Fruit fly (Drosophila melanogaster): ENCODE measurements around the gene CG6333.

The CG6333 gene

DNA sequence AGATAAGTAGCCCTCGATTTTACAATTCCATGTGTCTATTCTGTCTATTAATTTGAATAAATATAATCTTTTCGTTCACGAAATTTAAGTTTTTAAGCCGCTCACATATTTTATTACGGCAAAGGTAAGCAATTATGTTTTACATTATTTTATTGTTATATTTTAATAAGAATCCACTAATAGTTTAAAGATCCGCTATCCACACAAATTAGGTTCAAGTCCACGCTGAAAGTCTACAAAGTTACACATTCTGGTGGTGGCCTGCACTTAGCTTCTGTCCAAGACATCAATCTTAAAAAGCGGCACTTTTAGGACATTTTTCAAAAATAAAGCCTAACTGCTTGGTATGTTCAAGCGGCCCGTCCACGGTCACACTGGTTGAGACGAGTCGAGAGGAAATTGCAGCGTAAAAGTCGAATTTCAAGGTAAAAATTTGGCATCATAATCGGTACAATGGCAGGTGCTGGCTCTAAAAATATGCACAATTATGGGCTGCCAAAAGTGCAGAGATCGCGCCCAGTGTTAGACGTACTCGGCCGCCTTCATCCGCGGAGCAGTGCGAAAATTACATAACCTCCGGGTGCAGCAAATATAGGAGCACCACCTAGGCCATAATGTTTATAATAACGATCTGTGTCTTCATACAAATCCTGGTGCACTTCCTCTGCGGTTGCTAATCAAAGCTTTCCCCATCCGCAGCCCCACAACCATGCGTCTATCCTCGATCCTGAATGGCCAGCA lies 11.1 kb downstream of the CG6333 start, which contains the start of the genes UQCR-Q and CG46525:
TSS of gene UQCR-Q (plus strand) at position 51 of the 741 bp plus-strand sequence.
TSS of gene CG46525 (plus strand) at position 510 of the 741 bp plus-strand sequence.
- no peak for TF ChIP-seq jim (GFP tag; optimal IDR thresholded peaks at IDR 0.05)
- TF ChIP-seq Rel (GFP tag; optimal IDR thresholded peaks at IDR 0.05): no peak
- peak; percentile 27 for TF ChIP-seq Rel (tag; optimal IDR thresholded peaks at IDR 0.05)
- TF ChIP-seq h (GFP tag; optimal IDR thresholded peaks at IDR 0.05): peak; percentile 12
- TF ChIP-seq Hnf4 (GFP tag; optimal IDR thresholded peaks at IDR 0.05): no peak
- peak; percentile 50 for TF ChIP-seq Myc (optimal IDR thresholded peaks at IDR 0.05)
- no peak for TF ChIP-seq Sp1 (GFP tag; optimal IDR thresholded peaks at IDR 0.05)
- peak; percentile 4 for TF ChIP-seq Dif (GFP tag; optimal IDR thresholded peaks at IDR 0.05; ENCODE audit: partially characterized antibody)
- TF ChIP-seq brk (GFP tag; optimal IDR thresholded peaks at IDR 0.05): peak; percentile 13

DNA sequence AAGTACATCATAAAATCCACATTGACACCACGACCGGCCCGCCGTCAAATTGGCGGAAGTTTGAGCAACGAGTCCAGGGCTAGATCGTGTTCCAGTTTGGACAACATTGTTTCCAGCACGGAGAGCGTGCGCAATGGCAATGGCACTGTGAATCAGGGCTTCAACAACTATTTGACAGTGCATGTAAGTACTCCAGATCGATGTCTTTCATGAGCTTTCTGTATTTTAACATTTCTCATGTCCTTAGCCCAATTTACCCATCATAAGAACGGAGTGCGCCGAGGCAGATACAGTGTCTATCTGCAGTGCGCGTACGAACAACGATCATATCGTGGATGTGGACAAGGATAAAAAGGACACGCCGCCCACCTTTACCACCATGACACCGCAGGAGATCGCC lies 12.1 kb downstream of the CG6333 start:
- TF ChIP-seq Sp1 (GFP tag; optimal IDR thresholded peaks at IDR 0.05) (no peak), HLH106 (tag; optimal IDR thresholded peaks at IDR 0.05) (no peak), pan (optimal IDR thresholded peaks at IDR 0.05) (no peak), br (GFP tag; optimal IDR thresholded peaks at IDR 0.05) (no peak), woc (GFP tag; optimal IDR thresholded peaks at IDR 0.05) (no peak), jim (GFP tag; optimal IDR thresholded peaks at IDR 0.05) (no peak)

DNA sequence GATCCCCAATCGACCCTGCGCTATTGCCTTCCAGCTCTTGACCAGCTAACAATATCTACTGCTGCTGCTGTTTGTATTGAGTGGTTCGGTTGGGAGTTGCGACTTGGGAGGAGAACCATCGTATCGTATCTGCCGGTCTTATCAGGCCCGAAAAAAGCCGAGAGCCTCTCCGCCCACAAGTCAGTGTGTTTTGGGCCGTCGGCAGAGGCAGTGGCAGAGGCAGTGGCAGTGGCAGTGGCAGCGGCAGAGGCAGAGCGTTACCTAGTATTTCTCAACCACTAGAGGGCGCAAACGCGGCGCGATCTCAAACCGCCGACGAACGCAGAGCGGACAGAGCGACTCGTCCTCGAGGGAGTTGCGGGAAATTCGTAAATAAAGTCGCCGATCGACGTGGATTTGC lies 15.9 kb downstream of the CG6333 start, which contains the start of gene SecCl:
TSS of gene SecCl (plus strand) at position 18 of the 400 bp plus-strand sequence.
- TF ChIP-seq h (GFP tag; optimal IDR thresholded peaks at IDR 0.05) (no peak), CG32264 (GFP tag; optimal IDR thresholded peaks at IDR 0.05) (no peak), Myc (optimal IDR thresholded peaks at IDR 0.05) (no peak), woc (GFP tag; optimal IDR thresholded peaks at IDR 0.05) (no peak), dmrt93B (GFP tag; optimal IDR thresholded peaks at IDR 0.05) (no peak), brk (GFP tag; optimal IDR thresholded peaks at IDR 0.05) (no peak), foxo (GFP tag; optimal IDR thresholded peaks at IDR 0.05) (no peak), rgr (GFP tag; optimal IDR thresholded peaks at IDR 0.05) (no peak), CrebA (GFP tag; optimal IDR thresholded peaks at IDR 0.05; ENCODE audit: borderline replicate concordance) (no peak), Sp1 (GFP tag; optimal IDR thresholded peaks at IDR 0.05) (no peak), pan (optimal IDR thresholded peaks at IDR 0.05) (no peak), Mio (GFP tag; optimal IDR thresholded peaks at IDR 0.05) (no peak), psq (GFP tag; optimal IDR thresholded peaks at IDR 0.05) (no peak), GATAd (GFP tag; optimal IDR thresholded peaks at IDR 0.05) (no peak), lola (GFP tag; optimal IDR thresholded peaks at IDR 0.05) (no peak), Dif (GFP tag; optimal IDR thresholded peaks at IDR 0.05; ENCODE audit: partially characterized antibody) (no peak)

DNA sequence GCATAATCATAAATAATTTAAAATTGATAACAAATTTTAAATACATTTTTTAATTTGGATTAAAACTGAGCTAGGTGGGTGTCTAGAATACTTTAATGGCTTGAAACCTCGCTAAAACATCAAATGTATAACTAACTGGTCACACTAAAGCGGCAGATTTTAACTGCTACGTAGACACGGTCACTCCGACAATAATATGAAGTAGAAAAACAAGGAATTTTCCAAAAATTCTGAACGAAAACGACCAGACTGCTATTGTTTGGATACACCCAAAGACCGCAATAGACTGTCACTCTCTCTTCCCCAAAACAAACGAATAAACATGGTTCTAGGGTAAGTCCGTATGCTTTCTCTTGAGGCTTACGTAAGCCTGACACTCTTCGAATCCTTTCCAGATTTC lies 20.2 kb downstream of the CG6333 start, which contains the start of gene QIL1:
TSS of gene QIL1 (plus strand) at position 142 of the 400 bp plus-strand sequence.
- no peak for TF ChIP-seq tai (GFP tag; optimal IDR thresholded peaks at IDR 0.05)
- TF ChIP-seq sage (GFP tag; optimal IDR thresholded peaks at IDR 0.05): no peak
- no peak for TF ChIP-seq Abd-B (GFP tag; optimal IDR thresholded peaks at IDR 0.05)
- TF ChIP-seq dmrt93B (GFP tag; optimal IDR thresholded peaks at IDR 0.05): no peak
- no peak for TF ChIP-seq sv (GFP tag; optimal IDR thresholded peaks at IDR 0.05)
- TF ChIP-seq Rel (GFP tag; optimal IDR thresholded peaks at IDR 0.05): no peak
- no peak for TF ChIP-seq Rel (tag; optimal IDR thresholded peaks at IDR 0.05)
- TF ChIP-seq psq (GFP tag; optimal IDR thresholded peaks at IDR 0.05): no peak
- TF ChIP-seq GATAd (GFP tag; optimal IDR thresholded peaks at IDR 0.05): no peak
- no peak for TF ChIP-seq Dfd (GFP tag; optimal IDR thresholded peaks at IDR 0.05)
- TF ChIP-seq ey (GFP tag; optimal IDR thresholded peaks at IDR 0.05): no peak
- no peak for TF ChIP-seq dl (GFP tag; optimal IDR thresholded peaks at IDR 0.05; ENCODE audit: insufficient read depth in 1 of 2, partially characterized antibody in 2 of 2)
- no peak for TF ChIP-seq CrebA (GFP tag; optimal IDR thresholded peaks at IDR 0.05; ENCODE audit: borderline replicate concordance)
- no peak for TF ChIP-seq dsf (GFP tag; optimal IDR thresholded peaks at IDR 0.05; ENCODE audit: borderline replicate concordance)
- TF ChIP-seq fru (GFP tag; optimal IDR thresholded peaks at IDR 0.05): no peak

DNA sequence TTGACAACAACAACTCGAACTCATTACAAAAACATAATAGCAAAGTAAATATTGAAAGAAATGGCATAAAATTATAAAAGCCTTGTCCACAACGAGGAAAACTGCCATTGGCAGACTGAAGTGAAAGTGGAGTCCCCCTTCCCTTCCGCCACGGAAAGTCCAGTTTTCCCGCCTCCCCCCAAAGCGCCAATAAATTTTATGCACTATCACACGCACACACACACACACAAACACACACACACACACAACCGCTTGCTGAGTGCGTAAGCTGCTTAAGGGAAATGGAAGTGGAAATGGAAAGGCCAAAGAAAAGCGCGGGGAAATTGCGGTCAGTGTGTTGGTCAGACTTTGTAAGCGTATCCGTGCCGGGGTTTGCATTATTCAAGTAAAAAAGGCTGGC lies 23.6 kb downstream of the CG6333 start:
- no peak for TF ChIP-seq dmrt93B (GFP tag; optimal IDR thresholded peaks at IDR 0.05)
- TF ChIP-seq Mio (GFP tag; optimal IDR thresholded peaks at IDR 0.05): no peak
- TF ChIP-seq foxo (GFP tag; optimal IDR thresholded peaks at IDR 0.05): no peak
- no peak for TF ChIP-seq Hnf4 (GFP tag; optimal IDR thresholded peaks at IDR 0.05)
- no peak for TF ChIP-seq Jra (GFP tag; optimal IDR thresholded peaks at IDR 0.05)
- TF ChIP-seq Dfd (GFP tag; optimal IDR thresholded peaks at IDR 0.05): no peak
- no peak for TF ChIP-seq OdsH (GFP tag; optimal IDR thresholded peaks at IDR 0.05)
- no peak for TF ChIP-seq dsf (GFP tag; optimal IDR thresholded peaks at IDR 0.05; ENCODE audit: borderline replicate concordance)

Measured in whole organism, wandering third instar larva.